Fruit fly (Drosophila melanogaster) whole organism, embryonic: ENCODE measurements around the gene CG12477.

Source experiments
- ATbp ChIP-seq: fragments of 200-800 bp; sonication (Bioruptor generic); optimal IDR thresholded peaks from 2 replicates; lab custom pipeline; 2017; ENCODE audit warnings: missing biosample characterization, mild to moderate bottlenecking, missing genetic modification characterization, missing genetic modification reagents
- CG10654 ChIP-seq: fragments of 200-800 bp; sonication (Bioruptor generic); optimal IDR thresholded peaks from 2 replicates; lab custom pipeline; 2016; ENCODE audit warnings: missing biosample characterization, missing genetic modification characterization
- CG12391 ChIP-seq: fragments of 200-800 bp; sonication (Bioruptor generic); optimal IDR thresholded peaks from 3 replicates; lab custom pipeline; 2018; ENCODE audit warnings: missing biosample characterization, mild to moderate bottlenecking, missing genetic modification characterization, moderate library complexity
- CG12659 ChIP-seq: fragments of 200-800 bp; sonication (Bioruptor generic); optimal IDR thresholded peaks from 3 replicates; lab custom pipeline; 2017; ENCODE audit warnings: mild to moderate bottlenecking, missing biosample characterization, missing genetic modification reagents, missing genetic modification characterization
- CG13287 ChIP-seq: fragments of 200-800 bp; sonication (Bioruptor generic); IDR thresholded peaks from 2 replicates; pipeline ENCODE4 v1.3.6; 2022; ENCODE audit warnings: missing biosample characterization, missing genetic modification characterization; ENCODE audit not compliant: partially characterized antibody
- CG14050 ChIP-seq: fragments of 200-800 bp; sonication (Bioruptor generic); IDR thresholded peaks from 3 replicates; pipeline ENCODE4 v1.3.6; 2022; ENCODE audit warnings: missing biosample characterization, missing genetic modification characterization
- CG14441 ChIP-seq: fragments of 200-800 bp; sonication (Bioruptor generic); IDR thresholded peaks from 2 replicates; pipeline ENCODE4 v1.3.6; 2022; ENCODE audit warnings: missing biosample characterization, missing genetic modification characterization
- CG15514 ChIP-seq: fragments of 200-800 bp; sonication (Bioruptor generic); optimal IDR thresholded peaks from 3 replicates; lab custom pipeline; 2017; ENCODE audit warnings: missing biosample characterization, missing genetic modification characterization, mild to moderate bottlenecking, moderate library complexity, missing genetic modification reagents
- CG18476 ChIP-seq: fragments of 200-800 bp; sonication (Bioruptor generic); optimal IDR thresholded peaks from 2 replicates; lab custom pipeline; 2016; ENCODE audit warnings: missing biosample characterization, mild to moderate bottlenecking, missing genetic modification characterization
- CG18599 ChIP-seq: fragments of 200-800 bp; sonication (Bioruptor generic); optimal IDR thresholded peaks from 3 replicates; lab custom pipeline; 2017; ENCODE audit warnings: missing biosample characterization, missing genetic modification characterization, mild to moderate bottlenecking, moderate library complexity, missing genetic modification reagents
- CG30020 ChIP-seq: fragments of 200-800 bp; optimal IDR thresholded peaks from 2 replicates; lab custom pipeline; 2019; ENCODE audit warnings: missing biosample characterization, mild to moderate bottlenecking, missing genetic modification characterization, moderate library complexity
- CG34422 ChIP-seq: fragments of 200-800 bp; sonication (Bioruptor generic); IDR thresholded peaks from 3 replicates; pipeline ENCODE4 v1.3.6; 2022; ENCODE audit warnings: missing biosample characterization, missing genetic modification characterization
- CG4424 ChIP-seq: fragments of 200-800 bp; sonication (Bioruptor generic); optimal IDR thresholded peaks from 3 replicates; lab custom pipeline; 2016; ENCODE audit warnings: missing biosample characterization, missing genetic modification characterization
- CG6854 ChIP-seq: fragments of 200-800 bp; sonication (Bioruptor generic); optimal IDR thresholded peaks from 3 replicates; lab custom pipeline; 2017; ENCODE audit warnings: missing biosample characterization, mild to moderate bottlenecking, missing genetic modification characterization
- CG7556 ChIP-seq: fragments of 200-800 bp; sonication (Bioruptor generic); optimal IDR thresholded peaks from 2 replicates; lab custom pipeline; 2017; ENCODE audit warnings: missing biosample characterization, mild to moderate bottlenecking, missing genetic modification characterization
- D ChIP-seq, 2 experiments: fragments of 200-800 bp in 1 of 2; fragments of >200 bp in 1 of 2; sonication (Bioruptor generic) in 1 of 2; optimal IDR thresholded peaks; 2 replicates in 1 of 2; 3 replicates in 1 of 2; lab custom pipeline; 2017; ENCODE audit warnings: mild to moderate bottlenecking in 1 of 2, missing biosample characterization in 1 of 2, missing genetic modification characterization in 1 of 2, missing genetic modification reagents in 1 of 2
- D19A ChIP-seq: fragments of 200-800 bp; optimal IDR thresholded peaks from 3 replicates; lab custom pipeline; 2019; ENCODE audit warnings: missing biosample characterization, mild to moderate bottlenecking, missing genetic modification characterization, moderate library complexity
- E2f1 ChIP-seq: fragments of 200-800 bp; sonication (Bioruptor generic); IDR thresholded peaks from 2 replicates; pipeline ENCODE4 v1.3.6; 2022; ENCODE audit warnings: missing biosample characterization, missing genetic modification characterization
- GATAe ChIP-seq: fragments of 200-800 bp; sonication (Bioruptor generic); conservative IDR thresholded peaks from 2 replicates; pipeline ENCODE4 v1.3.6; 2022; ENCODE audit warnings: missing biosample characterization, missing genetic modification characterization
- HLH4C ChIP-seq: fragments of 200-800 bp; sonication (Bioruptor generic); IDR thresholded peaks from 3 replicates; pipeline ENCODE4 v1.3.6; 2022; ENCODE audit warnings: missing biosample characterization, missing genetic modification characterization; ENCODE audit not compliant: partially characterized antibody
- Hr3 ChIP-seq: fragments of 200-800 bp; sonication (Bioruptor generic); optimal IDR thresholded peaks from 3 replicates; lab custom pipeline; 2016; ENCODE audit warnings: missing biosample characterization, missing genetic modification characterization
- NfI ChIP-seq: fragments of 200-800 bp; sonication (Bioruptor generic); optimal IDR thresholded peaks from 3 replicates; lab custom pipeline; 2018; ENCODE audit warnings: missing biosample characterization, mild to moderate bottlenecking, missing genetic modification characterization, moderate library complexity
- Oli ChIP-seq: fragments of 200-800 bp; sonication (Bioruptor generic); optimal IDR thresholded peaks from 2 replicates; lab custom pipeline; 2018; ENCODE audit warnings: missing biosample characterization, mild to moderate bottlenecking, missing genetic modification characterization, moderate library complexity
- Rfx ChIP-seq: fragments of 200-800 bp; sonication (Bioruptor generic); IDR thresholded peaks from 2 replicates; pipeline ENCODE4 v1.3.6; 2022; ENCODE audit warnings: missing biosample characterization, missing genetic modification characterization
- Sox100B ChIP-seq: fragments of 200-800 bp; sonication (Bioruptor generic); optimal IDR thresholded peaks from 3 replicates; lab custom pipeline; 2018; ENCODE audit warnings: missing biosample characterization, mild to moderate bottlenecking, missing genetic modification characterization
- Xrp1 ChIP-seq: fragments of 200-800 bp; sonication (Bioruptor generic); IDR thresholded peaks from 2 replicates; pipeline ENCODE4 v1.3.6; 2022; ENCODE audit warnings: missing biosample characterization, missing genetic modification characterization
- al ChIP-seq: fragments of 200-800 bp; sonication (Bioruptor generic); IDR thresholded peaks from 2 replicates; pipeline ENCODE4 v1.3.6; 2022; ENCODE audit warnings: missing biosample characterization, missing genetic modification characterization
- ap ChIP-seq: fragments of 200-800 bp; sonication (Bioruptor generic); IDR thresholded peaks from 2 replicates; pipeline ENCODE4 v1.3.6; 2022; ENCODE audit warnings: missing biosample characterization, missing genetic modification characterization
- bcd ChIP-seq: fragments of 200-800 bp; sonication (Bioruptor generic); optimal IDR thresholded peaks from 2 replicates; lab custom pipeline; 2017; ENCODE audit warnings: missing biosample characterization, mild to moderate bottlenecking, missing genetic modification characterization
- bsh ChIP-seq, 2 experiments: fragments of 200-800 bp; sonication (Bioruptor generic); optimal IDR thresholded peaks; 2 replicates each; lab custom pipeline; 2017 to 2018; ENCODE audit warnings: mild to moderate bottlenecking in 2 of 2, missing biosample characterization in 2 of 2, missing genetic modification characterization in 2 of 2, moderate library complexity in 1 of 2
- cad ChIP-seq: fragments of >200 bp; optimal IDR thresholded peaks from 2 replicates; lab custom pipeline; 2017; ENCODE audit warnings: missing biosample characterization, missing genetic modification characterization
- corto ChIP-seq: fragments of 200-800 bp; sonication (Bioruptor generic); optimal IDR thresholded peaks from 2 replicates; lab custom pipeline; 2016; ENCODE audit warnings: missing biosample characterization, mild to moderate bottlenecking, missing genetic modification characterization, moderate library complexity
- dmrt99B ChIP-seq: fragments of 200-800 bp; sonication (Bioruptor generic); optimal IDR thresholded peaks from 2 replicates; lab custom pipeline; 2018; ENCODE audit warnings: missing biosample characterization, mild to moderate bottlenecking, missing genetic modification characterization, moderate library complexity
- fd3F ChIP-seq: fragments of 200-800 bp; sonication (Bioruptor generic); optimal IDR thresholded peaks from 2 replicates; lab custom pipeline; 2018; ENCODE audit warnings: missing biosample characterization, mild to moderate bottlenecking, missing genetic modification characterization, moderate library complexity
- fd96Cb ChIP-seq: fragments of 200-800 bp; sonication (Bioruptor generic); optimal IDR thresholded peaks from 2 replicates; lab custom pipeline; 2018; ENCODE audit warnings: missing biosample characterization, mild to moderate bottlenecking, missing genetic modification characterization, moderate library complexity
- gce ChIP-seq: fragments of 200-800 bp; sonication (Bioruptor generic); IDR thresholded peaks from 3 replicates; pipeline ENCODE4 v1.3.6; 2022; ENCODE audit warnings: missing biosample characterization, missing genetic modification characterization
- hkb ChIP-seq, 2 experiments: fragments of 200-800 bp in 1 of 2; fragments of >200 bp in 1 of 2; sonication (Bioruptor generic) in 1 of 2; IDR thresholded peaks in 1 of 2; optimal IDR thresholded peaks in 1 of 2; 2 replicates each; pipeline versions ENCODE4 v1.3.6 to Lab custom; 2017 to 2022; ENCODE audit warnings: missing biosample characterization in 1 of 2, missing genetic modification characterization in 1 of 2
- jigr1 ChIP-seq: fragments of 200-800 bp; sonication (Bioruptor generic); IDR thresholded peaks from 3 replicates; pipeline ENCODE4 v1.3.6; 2022; ENCODE audit warnings: missing biosample characterization, missing genetic modification characterization
- jing ChIP-seq: fragments of 200-800 bp; sonication (Bioruptor generic); optimal IDR thresholded peaks from 2 replicates; lab custom pipeline; 2018; ENCODE audit warnings: missing biosample characterization, mild to moderate bottlenecking, missing genetic modification characterization
- ken ChIP-seq: fragments of 200-800 bp; sonication (Bioruptor generic); IDR thresholded peaks from 3 replicates; pipeline ENCODE4 v1.3.6; 2022; ENCODE audit warnings: missing biosample characterization, missing genetic modification characterization
- lab ChIP-seq: fragments of 200-800 bp; sonication (Bioruptor generic); optimal IDR thresholded peaks from 3 replicates; lab custom pipeline; 2017; ENCODE audit warnings: missing biosample characterization, missing genetic modification characterization, mild to moderate bottlenecking, moderate library complexity, missing genetic modification reagents
- nmo ChIP-seq: fragments of 200-800 bp; sonication (Bioruptor generic); optimal IDR thresholded peaks from 2 replicates; lab custom pipeline; 2018; ENCODE audit warnings: missing biosample characterization, mild to moderate bottlenecking, missing genetic modification characterization, moderate library complexity
- phol ChIP-seq: fragments of 200-800 bp; sonication (Bioruptor generic); optimal IDR thresholded peaks from 3 replicates; lab custom pipeline; 2018; ENCODE audit warnings: missing biosample characterization, mild to moderate bottlenecking, missing genetic modification characterization, moderate library complexity
- scrt ChIP-seq: fragments of 200-800 bp; sonication (Bioruptor generic); optimal IDR thresholded peaks from 2 replicates; lab custom pipeline; 2018; ENCODE audit warnings: missing biosample characterization, mild to moderate bottlenecking, missing genetic modification characterization, moderate library complexity
- sisA ChIP-seq: fragments of 200-800 bp; sonication (Bioruptor generic); IDR thresholded peaks from 2 replicates; pipeline ENCODE4 v1.3.6; 2022; ENCODE audit warnings: missing biosample characterization, missing genetic modification characterization
- slbo ChIP-seq: fragments of 200-800 bp; sonication (Bioruptor generic); IDR thresholded peaks from 2 replicates; pipeline ENCODE4 v1.3.6; 2022; ENCODE audit warnings: missing biosample characterization, missing genetic modification characterization
- tgo ChIP-seq: fragments of 200-800 bp; sonication (Bioruptor generic); IDR thresholded peaks from 3 replicates; pipeline ENCODE4 v1.3.6; 2022; ENCODE audit warnings: missing biosample characterization, missing genetic modification characterization
- vfl ChIP-seq: fragments of 200-800 bp; sonication (Bioruptor generic); optimal IDR thresholded peaks from 2 replicates; lab custom pipeline; 2016; ENCODE audit warnings: missing biosample characterization, missing genetic modification characterization

CG12477 gene

dm6 chr3L:18675363-18675866 is 47.7 kb downstream of the CG12477 start, which contains the start of the genes GNBP2 and GNBP1 (continued):
- peak; percentile 63 for TF ChIP-seq CG18599
- TF ChIP-seq phol (tag; lab: Kevin White, UChicago), result peak; percentile 65
- no peak for TF ChIP-seq ken (GFP tag; lab: Robert Waterston, UW)
- peak; percentile 0 for TF ChIP-seq NfI (GFP tag; lab: Kevin White, UChicago)
- peak; percentile 65; the same call in 2 of the 3 replicates for TF ChIP-seq gce (GFP tag; lab: Robert Waterston, UW)
- TF ChIP-seq CG14050 (GFP tag; lab: Robert Waterston, UW), result peak; percentile 24; the same call in 1 of the 3 replicates
- TF ChIP-seq CG6854 (GFP tag; lab: Kevin White, UChicago), result peak; percentile 13
- TF ChIP-seq HLH4C (GFP tag; lab: Robert Waterston, UW), result no peak
- TF ChIP-seq Xrp1 (GFP tag; lab: Robert Waterston, UW), result peak; percentile 59; the same call in 1 of the 2 replicates
- peak; percentile 42 for TF ChIP-seq Oli (tag; lab: Kevin White, UChicago)
- TF ChIP-seq bcd (GFP tag; lab: Kevin White, UChicago), result peak; percentile 34
- TF ChIP-seq jigr1, result no peak
- TF ChIP-seq sisA, result no peak
- TF ChIP-seq CG12391, result peak; percentile 72
- peak; percentile 39 for TF ChIP-seq CG4424
- TF ChIP-seq CG30020, result no peak
- peak; percentile 32 for TF ChIP-seq CG12659 (GFP tag; lab: Kevin White, UChicago)
- TF ChIP-seq Hr3 (GFP tag; lab: Kevin White, UChicago), result peak; percentile 15
- no peak for TF ChIP-seq cad (GFP tag; lab: Kevin White, UChicago)
- peak; percentile 46 for TF ChIP-seq ATbp (GFP tag; lab: Kevin White, UChicago)
- no peak for TF ChIP-seq vfl (GFP tag; lab: Kevin White, UChicago)
- TF ChIP-seq GATAe (GFP tag; lab: Robert Waterston, UW), result no peak
- TF ChIP-seq lab (GFP tag; lab: Kevin White, UChicago), result peak; percentile 79
- no peak for TF ChIP-seq jing (GFP tag; lab: Kevin White, UChicago)
- TF ChIP-seq CG7556 (GFP tag; lab: Kevin White, UChicago), result peak; percentile 73
- peak; percentile 24 for TF ChIP-seq fd3F
- TF ChIP-seq hkb (optimal IDR thresholded peaks at IDR 0.05; lab: Kevin White, UChicago), result no peak
- peak; percentile 74 for TF ChIP-seq hkb (GFP tag; IDR thresholded peaks at IDR 0.05; lab: Robert Waterston, UW)
- peak; percentile 77 for TF ChIP-seq tgo
- peak; percentile 34; the same call in 1 of the 2 replicates for TF ChIP-seq ap
- peak; percentile 65 for TF ChIP-seq slbo
- TF ChIP-seq CG14441 (GFP tag; lab: Robert Waterston, UW), result peak; percentile 54
- TF ChIP-seq CG13287 (GFP tag; lab: Robert Waterston, UW), result no peak
- peak; percentile 10 for TF ChIP-seq scrt (GFP tag; lab: Kevin White, UChicago)
- no peak for TF ChIP-seq D (optimal IDR thresholded peaks at IDR 0.05; lab: Kevin White, UChicago)
- TF ChIP-seq D (GFP tag; optimal IDR thresholded peaks at IDR 0.05; lab: Kevin White, UChicago), result peak; percentile 33
- TF ChIP-seq bsh (GFP tag; optimal IDR thresholded peaks at IDR 0.05; lab: Kevin White, UChicago), result peak in 1 of 2 experiments; percentile 66
- 0 out of 3 replicates have a peak, but pooled peaks have one; percentile 10 for TF ChIP-seq CG34422 (GFP tag; lab: Robert Waterston, UW)
- TF ChIP-seq Sox100B, result peak; percentile 55
- peak; percentile 76 for TF ChIP-seq E2f1 (GFP tag; lab: Robert Waterston, UW)
- TF ChIP-seq nmo (GFP tag; lab: Kevin White, UChicago), result peak; percentile 55
- peak; percentile 13 for TF ChIP-seq corto (GFP tag; lab: Kevin White, UChicago)
- peak; percentile 78 for TF ChIP-seq dmrt99B (tag; lab: Kevin White, UChicago)
- TF ChIP-seq CG10654 (GFP tag; lab: Kevin White, UChicago), result peak; percentile 17
- peak; percentile 76 for TF ChIP-seq Rfx (GFP tag; lab: Robert Waterston, UW)
- peak; percentile 48 for TF ChIP-seq D19A (tag; lab: Kevin White, UChicago)
- peak; percentile 40 for TF ChIP-seq CG15514 (GFP tag; lab: Kevin White, UChicago)
- TF ChIP-seq fd96Cb (tag; lab: Kevin White, UChicago), result peak; percentile 56
- peak; percentile 46; the same call in 1 of the 2 replicates for TF ChIP-seq al (GFP tag; lab: Robert Waterston, UW)
- TF ChIP-seq CG18476 (GFP tag; lab: Kevin White, UChicago), result peak; percentile 22
